Fruit fly (Drosophila melanogaster) whole organism, prepupa: ENCODE measurements around the gene Mcm6.

Source experiments
- Blimp-1 ChIP-seq: fragments of 200-800 bp; sonication (Bioruptor generic); optimal IDR thresholded peaks from 3 replicates; lab custom pipeline; 2017; ENCODE audit warnings: missing biosample characterization, missing genetic modification characterization, mild to moderate bottlenecking, moderate library complexity, missing genetic modification reagents
- CG15336 ChIP-seq: fragments of 200-800 bp; sonication (Bioruptor generic); IDR thresholded peaks from 2 replicates; pipeline ENCODE4 v1.3.6; 2022; ENCODE audit warnings: missing biosample characterization, missing genetic modification characterization
- CG1621 ChIP-seq: fragments of 200-800 bp; sonication (Bioruptor generic); optimal IDR thresholded peaks from 3 replicates; lab custom pipeline; 2018; ENCODE audit warnings: missing biosample characterization, mild to moderate bottlenecking, missing genetic modification characterization
- CG16779 ChIP-seq: fragments of 200-800 bp; sonication (Bioruptor generic); optimal IDR thresholded peaks from 3 replicates; lab custom pipeline; 2017; ENCODE audit warnings: missing biosample characterization, mild to moderate bottlenecking, missing genetic modification characterization
- CG3032 ChIP-seq: fragments of 200-800 bp; optimal IDR thresholded peaks from 2 replicates; lab custom pipeline; 2019; ENCODE audit warnings: missing biosample characterization, mild to moderate bottlenecking, missing genetic modification characterization, moderate library complexity
- CG31627 ChIP-seq: fragments of 200-800 bp; sonication (Bioruptor generic); optimal IDR thresholded peaks from 3 replicates; lab custom pipeline; 2016; ENCODE audit warnings: missing biosample characterization, missing genetic modification characterization
- CG32006 ChIP-seq: fragments of 200-800 bp; sonication (Bioruptor generic); optimal IDR thresholded peaks from 3 replicates; lab custom pipeline; 2017; ENCODE audit warnings: missing biosample characterization, mild to moderate bottlenecking, missing genetic modification characterization
- CG34406 ChIP-seq: fragments of 200-800 bp; sonication (Bioruptor generic); optimal IDR thresholded peaks from 3 replicates; lab custom pipeline; 2016; ENCODE audit warnings: missing biosample characterization, missing genetic modification characterization
- CG3919 ChIP-seq: fragments of 200-800 bp; sonication (Bioruptor generic); optimal IDR thresholded peaks from 3 replicates; lab custom pipeline; 2016; ENCODE audit warnings: missing biosample characterization, missing genetic modification characterization
- CG4318 ChIP-seq: fragments of 200-800 bp; sonication (Bioruptor generic); optimal IDR thresholded peaks from 3 replicates; lab custom pipeline; 2017; ENCODE audit warnings: missing biosample characterization, mild to moderate bottlenecking, missing genetic modification characterization
- CG6163 ChIP-seq: fragments of 200-800 bp; sonication (Bioruptor generic); IDR thresholded peaks from 3 replicates; pipeline ENCODE4 v1.3.6; 2022; ENCODE audit warnings: missing biosample characterization, missing genetic modification characterization
- CG6276 ChIP-seq: fragments of 200-800 bp; sonication (Bioruptor generic); optimal IDR thresholded peaks from 2 replicates; lab custom pipeline; 2017; ENCODE audit warnings: missing biosample characterization, mild to moderate bottlenecking, missing genetic modification characterization
- CG6792 ChIP-seq: fragments of 200-800 bp; sonication (Bioruptor generic); optimal IDR thresholded peaks from 3 replicates; lab custom pipeline; 2016; ENCODE audit warnings: missing biosample characterization, missing genetic modification characterization
- CG6808 ChIP-seq: fragments of 200-800 bp; sonication (Bioruptor generic); optimal IDR thresholded peaks from 3 replicates; lab custom pipeline; 2017; ENCODE audit warnings: missing biosample characterization, missing genetic modification characterization, mild to moderate bottlenecking, moderate library complexity, missing genetic modification reagents
- CG6854 ChIP-seq: fragments of 200-800 bp; sonication (Bioruptor generic); optimal IDR thresholded peaks from 2 replicates; lab custom pipeline; 2017; ENCODE audit warnings: missing biosample characterization, mild to moderate bottlenecking, missing genetic modification characterization
- CG7368 ChIP-seq: fragments of 200-800 bp; sonication (Bioruptor generic); optimal IDR thresholded peaks from 3 replicates; lab custom pipeline; 2016; ENCODE audit warnings: missing biosample characterization, missing genetic modification characterization
- CG8119 ChIP-seq: fragments of 200-800 bp; sonication (Bioruptor generic); IDR thresholded peaks from 3 replicates; pipeline ENCODE4 v1.3.6; 2022; ENCODE audit warnings: missing biosample characterization, missing genetic modification characterization
- CG8632 ChIP-seq: fragments of 200-800 bp; sonication (Bioruptor generic); optimal IDR thresholded peaks from 3 replicates; lab custom pipeline; 2016; ENCODE audit warnings: missing biosample characterization, missing genetic modification characterization
- Eip75B ChIP-seq: fragments of 200-800 bp; sonication (Bioruptor generic); optimal IDR thresholded peaks from 3 replicates; lab custom pipeline; 2016; ENCODE audit warnings: missing biosample characterization, missing genetic modification characterization
- Eip78C ChIP-seq: fragments of 200-800 bp; sonication (Bioruptor generic); peaks from one replicate; lab custom pipeline; 2016; ENCODE audit warnings: missing biosample characterization, missing genetic modification characterization
- Ets21C ChIP-seq: fragments of 200-800 bp; sonication (Bioruptor generic); optimal IDR thresholded peaks from 3 replicates; lab custom pipeline; 2016; ENCODE audit warnings: missing biosample characterization, missing genetic modification characterization
- Ets96B ChIP-seq: fragments of 200-800 bp; optimal IDR thresholded peaks from 2 replicates; lab custom pipeline; 2019; ENCODE audit warnings: missing biosample characterization, mild to moderate bottlenecking, missing genetic modification characterization, moderate library complexity
- Gug ChIP-seq: fragments of 200-800 bp; sonication (Bioruptor generic); IDR thresholded peaks from 2 replicates; pipeline ENCODE4 v1.3.6; 2022; ENCODE audit warnings: missing biosample characterization, missing genetic modification characterization
- Hr38 ChIP-seq: sonication (Bioruptor generic); optimal IDR thresholded peaks from 2 replicates; lab custom pipeline; 2016; ENCODE audit warnings: missing biosample characterization, missing genetic modification characterization
- Hr39 ChIP-seq: fragments of 200-800 bp; sonication (Bioruptor generic); optimal IDR thresholded peaks from 2 replicates; lab custom pipeline; 2016; ENCODE audit warnings: missing biosample characterization, missing genetic modification characterization
- Lpt ChIP-seq: fragments of 200-800 bp; sonication (Bioruptor generic); optimal IDR thresholded peaks from 3 replicates; lab custom pipeline; 2016; ENCODE audit warnings: missing biosample characterization, missing genetic modification characterization
- Met ChIP-seq: fragments of 200-800 bp; sonication (Bioruptor generic); optimal IDR thresholded peaks from 3 replicates; lab custom pipeline; 2016; ENCODE audit warnings: missing biosample characterization, missing genetic modification characterization
- OdsH ChIP-seq: fragments of 200-800 bp; sonication (Bioruptor generic); optimal IDR thresholded peaks from 3 replicates; lab custom pipeline; 2016; ENCODE audit warnings: missing biosample characterization, missing genetic modification characterization
- Sox102F ChIP-seq: fragments of 200-800 bp; sonication (Bioruptor generic); optimal IDR thresholded peaks from 2 replicates; lab custom pipeline; 2016; ENCODE audit warnings: missing biosample characterization, mild to moderate bottlenecking, missing genetic modification characterization
- Sox14 ChIP-seq: fragments of 200-800 bp; sonication (Bioruptor generic); optimal IDR thresholded peaks from 3 replicates; lab custom pipeline; 2016; ENCODE audit warnings: missing biosample characterization, missing genetic modification characterization
- Sox15 ChIP-seq: fragments of 200-800 bp; sonication (Bioruptor generic); optimal IDR thresholded peaks from 3 replicates; lab custom pipeline; 2016; ENCODE audit warnings: missing biosample characterization, missing genetic modification characterization
- achi ChIP-seq: fragments of 200-800 bp; sonication (Bioruptor generic); optimal IDR thresholded peaks from 3 replicates; lab custom pipeline; 2016; ENCODE audit warnings: missing biosample characterization, missing genetic modification characterization
- acj6 ChIP-seq: fragments of 200-800 bp; sonication (Bioruptor generic); optimal IDR thresholded peaks from 3 replicates; lab custom pipeline; 2016; ENCODE audit warnings: missing biosample characterization, missing genetic modification characterization
- eg ChIP-seq: fragments of 200-800 bp; sonication (Bioruptor generic); IDR thresholded peaks from 3 replicates; pipeline ENCODE4 v1.3.6; 2022; ENCODE audit warnings: missing biosample characterization, missing genetic modification characterization
- esn ChIP-seq: fragments of 200-800 bp; sonication (Bioruptor generic); optimal IDR thresholded peaks from 2 replicates; lab custom pipeline; 2016; ENCODE audit warnings: missing biosample characterization, mild to moderate bottlenecking, missing genetic modification characterization, moderate library complexity
- fd59A ChIP-seq: fragments of 200-800 bp; sonication (Bioruptor generic); optimal IDR thresholded peaks from 2 replicates; lab custom pipeline; 2017; ENCODE audit warnings: missing biosample characterization, mild to moderate bottlenecking, missing genetic modification characterization, missing genetic modification reagents
- fd85E ChIP-seq: fragments of 200-800 bp; sonication (Bioruptor generic); optimal IDR thresholded peaks from 3 replicates; lab custom pipeline; 2016; ENCODE audit warnings: missing biosample characterization, missing genetic modification characterization
- fkh ChIP-seq: fragments of 200-800 bp; sonication (Bioruptor generic); optimal IDR thresholded peaks from 3 replicates; lab custom pipeline; 2017; ENCODE audit warnings: missing biosample characterization, mild to moderate bottlenecking, missing genetic modification characterization, moderate library complexity
- lz ChIP-seq: fragments of 200-800 bp; sonication (Bioruptor generic); optimal IDR thresholded peaks from 3 replicates; lab custom pipeline; 2016; ENCODE audit warnings: missing biosample characterization, missing genetic modification characterization
- net ChIP-seq: fragments of 200-800 bp; sonication (Bioruptor generic); optimal IDR thresholded peaks from 3 replicates; lab custom pipeline; 2016; ENCODE audit warnings: missing biosample characterization, missing genetic modification characterization
- salr ChIP-seq, 2 experiments: fragments of 200-800 bp; sonication (Bioruptor generic); optimal IDR thresholded peaks; 3 replicates each; lab custom pipeline; 2016 to 2018; ENCODE audit warnings: missing biosample characterization in 2 of 2, missing genetic modification characterization in 2 of 2, mild to moderate bottlenecking in 1 of 2
- spab ChIP-seq: fragments of 200-800 bp; sonication (Bioruptor generic); optimal IDR thresholded peaks from 2 replicates; lab custom pipeline; 2017; ENCODE audit warnings: missing biosample characterization, mild to moderate bottlenecking, missing genetic modification characterization, missing genetic modification reagents
- svp ChIP-seq: fragments of 200-800 bp; sonication (Bioruptor generic); peaks from one replicate; lab custom pipeline; 2016; ENCODE audit warnings: missing biosample characterization, missing genetic modification characterization
- topi ChIP-seq: fragments of 200-800 bp; sonication (Bioruptor generic); optimal IDR thresholded peaks from 3 replicates; lab custom pipeline; 2016; ENCODE audit warnings: missing biosample characterization, missing genetic modification characterization
- vri ChIP-seq: fragments of 200-800 bp; sonication (Bioruptor generic); optimal IDR thresholded peaks from 3 replicates; lab custom pipeline; 2016; ENCODE audit warnings: missing biosample characterization, mild to moderate bottlenecking, missing genetic modification characterization

The Mcm6 gene

dm6 chrX:6662876-6663551, 11.2 kb upstream of the Mcm6 start (continued):
- peak; percentile 64 for TF ChIP-seq CG8119
- no peak for TF ChIP-seq fd85E (GFP tag; lab: Kevin White, UChicago)
- TF ChIP-seq Hr38 (GFP tag; lab: Kevin White, UChicago): no peak
- TF ChIP-seq salr (GFP tag; optimal IDR thresholded peaks at IDR 0.05; lab: Kevin White, UChicago): peak in 1 of 2 experiments; percentile 58
- TF ChIP-seq CG4318 (GFP tag; lab: Kevin White, UChicago): peak; percentile 62
- TF ChIP-seq CG6276: peak; percentile 67
- no peak for TF ChIP-seq Lpt (GFP tag; lab: Kevin White, UChicago)
- no peak for TF ChIP-seq achi (GFP tag; lab: Kevin White, UChicago)
- no peak for TF ChIP-seq Hr39 (GFP tag; lab: Kevin White, UChicago)
- TF ChIP-seq CG6808 (GFP tag; lab: Kevin White, UChicago): no peak
- peak; percentile 80 for TF ChIP-seq Eip78C (GFP tag; lab: Kevin White, UChicago)
- no peak for TF ChIP-seq Ets21C (GFP tag; lab: Kevin White, UChicago)
- TF ChIP-seq CG34406 (GFP tag; lab: Kevin White, UChicago): no peak
- no peak for TF ChIP-seq CG6792
- no peak for TF ChIP-seq fd59A (GFP tag; lab: Kevin White, UChicago)
- no peak for TF ChIP-seq svp (GFP tag; lab: Kevin White, UChicago)
- no peak for TF ChIP-seq spab (GFP tag; lab: Kevin White, UChicago)
- peak; percentile 72 for TF ChIP-seq CG15336

- TF ChIP-seq CG32006 (GFP tag; lab: Kevin White, UChicago): no peak
- no peak for TF ChIP-seq CG6854 (GFP tag; lab: Kevin White, UChicago)
- TF ChIP-seq CG8632: no peak
- no peak for TF ChIP-seq Gug (GFP tag; lab: Robert Waterston, UW)
- no peak for TF ChIP-seq Met (GFP tag; lab: Kevin White, UChicago)
- TF ChIP-seq OdsH: no peak
- TF ChIP-seq Sox14 (GFP tag; lab: Kevin White, UChicago): no peak
Observed at dm6 chrX:6663976-6664375, 10.2 kb upstream of the Mcm6 start.

dm6 chrX:6677826-6678489, 3.8 kb downstream of the Mcm6 start, which contains the start of gene Fum1:
Fum1 (plus strand) TSS chrX:6678424.
- TF ChIP-seq eg (GFP tag; lab: Robert Waterston, UW) (no peak), fkh (peak; percentile 28), CG3919 (GFP tag; lab: Kevin White, UChicago) (no peak), Blimp-1 (GFP tag; lab: Kevin White, UChicago) (no peak), acj6 (GFP tag; lab: Kevin White, UChicago) (peak; percentile 12), CG6276 (no peak), CG7368 (no peak), Hr38 (GFP tag; lab: Kevin White, UChicago) (no peak), Sox15 (no peak), net (GFP tag; lab: Kevin White, UChicago) (no peak), CG6163 (no peak), Sox102F (GFP tag; lab: Kevin White, UChicago) (no peak), achi (GFP tag; lab: Kevin White, UChicago) (no peak), fd59A (GFP tag; lab: Kevin White, UChicago) (no peak), CG1621 (tag; lab: Kevin White, UChicago) (no peak), fd85E (GFP tag; lab: Kevin White, UChicago) (no peak), topi (GFP tag; lab: Kevin White, UChicago) (peak; percentile 23), CG3032 (tag; lab: Kevin White, UChicago) (peak; percentile 6), CG16779 (tag; lab: Kevin White, UChicago) (no peak), esn (peak; percentile 38), vri (peak; percentile 22), Ets96B (tag; lab: Kevin White, UChicago) (no peak), Eip75B (GFP tag; lab: Kevin White, UChicago) (no peak), CG31627 (GFP tag; lab: Kevin White, UChicago) (peak; percentile 5), Gug (GFP tag; lab: Robert Waterston, UW) (no peak), OdsH (no peak), lz (GFP tag; lab: Kevin White, UChicago) (peak; percentile 18), CG4318 (GFP tag; lab: Kevin White, UChicago) (no peak), Sox14 (GFP tag; lab: Kevin White, UChicago) (peak; percentile 14)
